Fruit fly (Drosophila melanogaster) S2 (cell line): ENCODE measurements around the gene CG5455.

Experiments used
- CG8478 ChIP-seq: fragments of >200 bp; optimal IDR thresholded peaks from 2 replicates; lab custom pipeline; 2018
- CTCF ChIP-seq, 2 experiments: fragments of >200 bp; optimal IDR thresholded peaks; 2 replicates each; lab custom pipeline; 2018

DNA sequence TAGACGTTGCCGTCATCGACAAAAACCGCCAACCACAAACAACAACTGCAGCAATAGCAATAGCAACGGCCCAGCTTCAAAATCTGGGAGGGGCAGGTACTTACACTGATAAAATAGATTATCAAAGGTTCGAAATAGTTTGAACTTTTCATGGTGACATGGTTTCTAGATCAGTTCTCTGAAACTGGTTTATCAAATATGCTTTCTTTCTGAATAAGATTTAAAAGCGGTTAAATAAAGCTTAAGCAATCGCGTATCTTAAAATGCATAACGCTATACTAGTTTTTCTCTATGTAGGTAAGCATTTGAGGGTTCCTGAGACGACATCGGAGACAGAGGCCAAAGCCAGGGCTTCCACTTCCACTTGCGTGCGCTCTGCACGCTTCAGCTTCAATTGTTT, 39.0 kb downstream of the CG5455 start:
- TF ChIP-seq CG8478 (lab: Kevin White, UChicago) (no peak), CTCF (optimal IDR thresholded peaks at IDR 0.05; lab: Kevin White, UChicago) (no peak)
